Worm (Caenorhabditis elegans) whole organism, L2 larva: ENCODE measurements around the gene glc-3.

Experiments used
- C34F6.9 ChIP-seq: fragments of 150-350 bp; optimal IDR thresholded peaks from 2 replicates; lab custom pipeline; 2014; ENCODE audit warnings: missing biosample characterization, missing genetic modification characterization
- R02D3.7 ChIP-seq: fragments of 150-350 bp; optimal IDR thresholded peaks from 2 replicates; lab custom pipeline; 2014; ENCODE audit warnings: missing biosample characterization, missing genetic modification characterization
- Y55F3AM.14 ChIP-seq: fragments of 200-800 bp; sonication (Bioruptor generic); optimal IDR thresholded peaks from 2 replicates; lab custom pipeline; 2018; ENCODE audit warnings: mild to moderate bottlenecking, missing genetic modification characterization, missing compliant biosample characterization
- ZK546.5 ChIP-seq: sonication (generic microtip); optimal IDR thresholded peaks from 2 replicates; lab custom pipeline; 2017; ENCODE audit warnings: missing biosample characterization, missing genetic modification characterization
- alr-1 ChIP-seq: fragments of 150-350 bp; optimal IDR thresholded peaks from 2 replicates; lab custom pipeline; 2014; ENCODE audit warnings: missing biosample characterization, missing genetic modification characterization
- aly-2 ChIP-seq: fragments of 150-350 bp; optimal IDR thresholded peaks from 2 replicates; lab custom pipeline; 2014; ENCODE audit warnings: missing biosample characterization, missing genetic modification characterization
- ama-1 ChIP-seq: fragments of 150-350 bp; optimal IDR thresholded peaks from 2 replicates; lab custom pipeline; 2018; ENCODE audit warnings: inconsistent platforms
- blmp-1 ChIP-seq: sonication (generic microtip); optimal IDR thresholded peaks from 2 replicates; lab custom pipeline; 2017; ENCODE audit warnings: missing genetic modification characterization, mild to moderate bottlenecking, missing compliant biosample characterization, antibody characterized with exemption, moderate library complexity; ENCODE audit not compliant: insufficient read depth
- ceh-16 ChIP-seq: fragments of 150-350 bp; optimal IDR thresholded peaks from 2 replicates; lab custom pipeline; 2014; ENCODE audit warnings: missing biosample characterization, missing genetic modification characterization
- ceh-82 ChIP-seq: fragments of 150-350 bp; optimal IDR thresholded peaks from 2 replicates; lab custom pipeline; 2014; ENCODE audit warnings: missing biosample characterization, missing genetic modification characterization
- crh-2 ChIP-seq: sonication (generic microtip); optimal IDR thresholded peaks from 2 replicates; lab custom pipeline; 2017; ENCODE audit warnings: missing biosample characterization, missing genetic modification characterization
- dmd-4 ChIP-seq: sonication (generic microtip); optimal IDR thresholded peaks from 2 replicates; lab custom pipeline; 2017; ENCODE audit warnings: missing biosample characterization, missing genetic modification characterization
- egl-27 ChIP-seq: sonication (generic microtip); optimal IDR thresholded peaks from 3 replicates; lab custom pipeline; 2017; ENCODE audit warnings: missing biosample characterization, missing genetic modification reagents, missing genetic modification characterization
- elt-1 ChIP-seq: fragments of 150-350 bp; optimal IDR thresholded peaks from 2 replicates; lab custom pipeline; 2014; ENCODE audit warnings: missing biosample characterization, missing genetic modification characterization
- elt-3 ChIP-seq: sonication (generic microtip); optimal IDR thresholded peaks from 2 replicates; lab custom pipeline; 2017; ENCODE audit warnings: missing biosample characterization, missing genetic modification characterization
- fos-1 ChIP-seq: fragments of 150-350 bp; optimal IDR thresholded peaks from 2 replicates; lab custom pipeline; 2014; ENCODE audit warnings: missing biosample characterization, missing genetic modification characterization
- gmeb-1 ChIP-seq: fragments of 150-350 bp; optimal IDR thresholded peaks from 2 replicates; lab custom pipeline; 2014; ENCODE audit warnings: missing biosample characterization, missing genetic modification characterization
- lin-11 ChIP-seq: fragments of 150-350 bp; sonication (generic microtip); optimal IDR thresholded peaks from 2 replicates; lab custom pipeline; 2014; ENCODE audit warnings: missing biosample characterization, missing genetic modification characterization, inconsistent platforms, mixed read lengths
- lin-13 ChIP-seq: fragments of 150-350 bp; optimal IDR thresholded peaks from 2 replicates; lab custom pipeline; 2014; ENCODE audit warnings: missing biosample characterization, missing genetic modification reagents, missing genetic modification characterization
- lin-39 ChIP-seq: fragments of 150-350 bp; optimal IDR thresholded peaks from 2 replicates; lab custom pipeline; 2014; ENCODE audit warnings: missing biosample characterization, missing genetic modification reagents, missing genetic modification characterization
- lsy-2 ChIP-seq, 2 experiments: fragments of 150-350 bp in 1 of 2; sonication (generic microtip) in 1 of 2; optimal IDR thresholded peaks; 2 replicates each; lab custom pipeline; 2014 to 2017; ENCODE audit warnings: missing biosample characterization in 2 of 2, missing genetic modification characterization in 2 of 2
- mab-5 ChIP-seq: fragments of 150-350 bp; optimal IDR thresholded peaks from 2 replicates; lab custom pipeline; 2014; ENCODE audit warnings: missing biosample characterization, missing genetic modification characterization
- mbf-1 ChIP-seq: sonication (generic microtip); optimal IDR thresholded peaks from 2 replicates; lab custom pipeline; 2017; ENCODE audit warnings: missing biosample characterization, missing genetic modification characterization
- mdl-1 ChIP-seq, 2 experiments: fragments of 150-350 bp in 1 of 2; sonication (generic microtip) in 1 of 2; optimal IDR thresholded peaks; 2 replicates each; lab custom pipeline; 2017; ENCODE audit warnings: missing biosample characterization in 2 of 2, missing genetic modification characterization in 2 of 2
- nhr-10 ChIP-seq: sonication (generic microtip); optimal IDR thresholded peaks from 2 replicates; lab custom pipeline; 2017; ENCODE audit warnings: missing biosample characterization, missing genetic modification characterization
- nhr-11 ChIP-seq: fragments of 150-350 bp; optimal IDR thresholded peaks from 2 replicates; lab custom pipeline; 2014; ENCODE audit warnings: missing biosample characterization, missing genetic modification characterization
- nhr-12 ChIP-seq: fragments of 150-350 bp; optimal IDR thresholded peaks from 2 replicates; lab custom pipeline; 2014; ENCODE audit warnings: missing biosample characterization, missing genetic modification characterization
- nhr-129 ChIP-seq: fragments of 150-350 bp; optimal IDR thresholded peaks from 2 replicates; lab custom pipeline; 2014; ENCODE audit warnings: missing biosample characterization, missing genetic modification characterization
- nhr-21 ChIP-seq: fragments of 150-350 bp; optimal IDR thresholded peaks from 2 replicates; lab custom pipeline; 2014; ENCODE audit warnings: missing biosample characterization, missing genetic modification characterization
- nhr-23 ChIP-seq: fragments of 150-350 bp; optimal IDR thresholded peaks from 2 replicates; lab custom pipeline; 2014; ENCODE audit warnings: missing biosample characterization, missing genetic modification reagents, missing genetic modification characterization
- nhr-237 ChIP-seq: fragments of 150-350 bp; optimal IDR thresholded peaks from 2 replicates; lab custom pipeline; 2014; ENCODE audit warnings: missing biosample characterization, missing genetic modification characterization
- nhr-25 ChIP-seq: fragments of 150-350 bp; sonication (generic microtip); optimal IDR thresholded peaks from 3 replicates; lab custom pipeline; 2014; ENCODE audit warnings: missing biosample characterization, missing genetic modification characterization
- nhr-6 ChIP-seq: fragments of 150-350 bp; optimal IDR thresholded peaks from 2 replicates; lab custom pipeline; 2014; ENCODE audit warnings: missing biosample characterization, missing genetic modification characterization
- nhr-77 ChIP-seq: fragments of 150-350 bp; optimal IDR thresholded peaks from 2 replicates; lab custom pipeline; 2014; ENCODE audit warnings: missing biosample characterization, missing genetic modification characterization
- peb-1 ChIP-seq: fragments of 150-350 bp; optimal IDR thresholded peaks from 2 replicates; lab custom pipeline; 2014; ENCODE audit warnings: missing biosample characterization, missing genetic modification characterization
- skn-1 ChIP-seq: sonication (generic microtip); optimal IDR thresholded peaks from 2 replicates; lab custom pipeline; 2017; ENCODE audit warnings: missing biosample characterization, missing genetic modification characterization
- sma-3 ChIP-seq: sonication (generic microtip); optimal IDR thresholded peaks from 2 replicates; lab custom pipeline; 2016; ENCODE audit warnings: missing genetic modification reagents, missing genetic modification characterization, missing compliant biosample characterization
- sma-9 ChIP-seq, 2 experiments: fragments of 150-350 bp in 1 of 2; sonication (generic microtip) in 1 of 2; optimal IDR thresholded peaks; 2 replicates each; lab custom pipeline; 2014 to 2016; ENCODE audit warnings: missing genetic modification characterization in 2 of 2, mild to moderate bottlenecking in 1 of 2, missing biosample characterization in 1 of 2, missing compliant biosample characterization in 1 of 2, missing genetic modification reagents in 1 of 2, moderate library complexity in 1 of 2
- unc-39 ChIP-seq: fragments of 150-350 bp; optimal IDR thresholded peaks from 2 replicates; lab custom pipeline; 2014; ENCODE audit warnings: missing biosample characterization, missing genetic modification characterization
- unc-55 ChIP-seq: fragments of 150-350 bp; sonication (generic microtip); optimal IDR thresholded peaks from 3 replicates; lab custom pipeline; 2014; ENCODE audit warnings: missing biosample characterization, missing genetic modification reagents, missing genetic modification characterization
- unc-62 ChIP-seq: fragments of 150-350 bp; optimal IDR thresholded peaks from 2 replicates; lab custom pipeline; 2014; ENCODE audit warnings: missing biosample characterization, missing genetic modification reagents, missing genetic modification characterization
- zag-1 ChIP-seq: fragments of 150-350 bp; optimal IDR thresholded peaks from 2 replicates; lab custom pipeline; 2014; ENCODE audit warnings: missing biosample characterization, missing genetic modification characterization
- ztf-1 ChIP-seq: fragments of 200-800 bp; sonication (Bioruptor generic); conservative IDR thresholded peaks from 2 replicates; pipeline ENCODE4 v1.3.6; 2022; ENCODE audit warnings: missing genetic modification characterization, missing compliant biosample characterization
- ztf-11 ChIP-seq: sonication (generic microtip); optimal IDR thresholded peaks from 2 replicates; lab custom pipeline; 2017; ENCODE audit warnings: missing biosample characterization, missing genetic modification characterization

The glc-3 gene

ce11 chrV:5432499-5432898 is 21.0 kb downstream of the glc-3 start, which contains the start of gene F08F3.8:
Gene F08F3.8 (minus strand): TSS chrV:5432599.
- no peak for TF ChIP-seq nhr-77 (tag; lab: Kevin White, UChicago)

DNA sequence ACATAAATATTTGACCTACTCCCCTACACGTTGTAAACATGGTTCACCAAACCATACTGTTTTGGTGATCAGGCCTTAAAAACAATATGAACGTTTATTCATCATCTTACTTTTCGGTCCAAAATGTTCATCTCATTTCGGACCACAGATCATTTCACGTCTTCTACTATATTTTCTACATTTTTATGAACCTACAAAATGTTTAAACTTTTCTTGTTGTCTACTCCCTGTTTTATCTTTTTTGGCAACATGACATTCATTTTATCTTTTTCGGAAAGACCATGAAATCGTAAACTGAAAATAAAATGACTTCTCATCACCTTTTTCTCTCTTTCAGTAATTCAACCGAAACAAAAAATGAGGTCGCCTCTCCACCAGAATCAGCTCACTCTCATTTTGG is 25.7 kb downstream of the glc-3 start, which contains the start of gene rhr-1:
rhr-1 (plus strand) TSS at position 301 of the 400 bp plus-strand sequence.
- TF ChIP-seq skn-1 (tag; lab: Kevin White, UChicago) (no peak), mdl-1 (tag; optimal IDR thresholded peaks at IDR 0.05; lab: Kevin White, UChicago) (no peak), lin-13 (GFP tag; lab: Kevin White, UChicago) (no peak), aly-2 (tag; lab: Kevin White, UChicago) (no peak), unc-62 (GFP tag; lab: Kevin White, UChicago) (no peak), R02D3.7 (no peak), dmd-4 (tag; lab: Kevin White, UChicago) (no peak), nhr-6 (no peak), sma-3 (GFP tag; lab: Kevin White, UChicago) (no peak)
- TF ChIP-seq, all 48 proteins: peak for 0

- TF ChIP-seq blmp-1 (tag; lab: Kevin White, UChicago) (no peak), unc-39 (tag; lab: Kevin White, UChicago) (no peak), nhr-21 (tag; lab: Kevin White, UChicago) (no peak), nhr-77 (tag; lab: Kevin White, UChicago) (no peak), sma-9 (GFP tag; optimal IDR thresholded peaks at IDR 0.05; lab: Kevin White, UChicago) (peak; percentile 67), sma-9 (tag; optimal IDR thresholded peaks at IDR 0.05; lab: Kevin White, UChicago) (no peak), nhr-23 (tag; lab: Kevin White, UChicago) (peak; percentile 65), crh-2 (tag; lab: Kevin White, UChicago) (no peak), R02D3.7 (no peak), nhr-25 (tag; lab: Kevin White, UChicago) (peak; percentile 28), ceh-82 (no peak), lin-11 (no peak), elt-1 (peak; percentile 86), mdl-1 (tag; optimal IDR thresholded peaks at IDR 0.05; lab: Kevin White, UChicago) (no peak), peb-1 (tag; lab: Kevin White, UChicago) (no peak), Y55F3AM.14 (GFP tag; lab: Kevin White, UChicago) (no peak), ZK546.5 (tag; lab: Kevin White, UChicago) (no peak), nhr-12 (tag; lab: Kevin White, UChicago) (no peak), ztf-1 (GFP tag; lab: Robert Waterston, UW) (no peak), zag-1 (tag; lab: Kevin White, UChicago) (no peak), ama-1 (lab: Kevin White, UChicago) (no peak), fos-1 (tag; lab: Kevin White, UChicago) (no peak), unc-55 (no peak), nhr-237 (no peak), mab-5 (tag; lab: Kevin White, UChicago) (no peak), lsy-2 (tag; optimal IDR thresholded peaks at IDR 0.05; lab: Kevin White, UChicago) (no peak), ceh-16 (tag; lab: Kevin White, UChicago) (peak; percentile 72), skn-1 (tag; lab: Kevin White, UChicago) (no peak), unc-62 (GFP tag; lab: Kevin White, UChicago) (no peak), egl-27 (tag; lab: Kevin White, UChicago) (no peak), elt-3 (no peak)
- TF ChIP-seq, all 48 proteins: peak for 5
These were observed 27.2 kb downstream of the glc-3 start for ce11 chrV:5426337-5426736.

DNA sequence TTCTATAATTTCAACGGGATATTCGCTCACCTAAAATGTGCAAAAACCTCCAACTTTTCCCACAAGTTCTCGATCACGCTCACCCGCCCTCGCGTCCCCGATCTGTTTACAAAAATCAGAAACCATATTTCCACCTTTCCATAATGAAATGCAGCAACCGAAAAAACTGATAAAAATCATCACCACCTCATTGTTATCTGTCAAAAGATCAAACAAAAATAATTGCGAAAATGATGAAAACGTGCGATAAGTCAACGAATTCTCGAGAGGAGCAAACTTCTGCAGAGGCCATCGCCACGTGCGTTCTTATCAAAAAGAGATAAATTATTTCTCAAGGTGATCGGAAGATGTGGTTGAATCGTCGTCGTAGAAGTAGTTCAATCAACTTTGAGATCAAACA is 28.5 kb downstream of the glc-3 start:
- peak; percentile 43 for TF ChIP-seq egl-27 (tag; lab: Kevin White, UChicago)
- TF ChIP-seq ztf-1 (GFP tag; lab: Robert Waterston, UW), result no peak
- TF ChIP-seq lin-39 (tag; lab: Kevin White, UChicago), result no peak
- TF ChIP-seq nhr-21 (tag; lab: Kevin White, UChicago), result peak; percentile 73
- peak; percentile 97 for TF ChIP-seq elt-1
- TF ChIP-seq lin-13 (GFP tag; lab: Kevin White, UChicago), result no peak
- peak; percentile 79 for TF ChIP-seq sma-3 (GFP tag; lab: Kevin White, UChicago)
- TF ChIP-seq nhr-11, result no peak
- peak; percentile 97 for TF ChIP-seq sma-9 (GFP tag; optimal IDR thresholded peaks at IDR 0.05; lab: Kevin White, UChicago)
- no peak for TF ChIP-seq sma-9 (tag; optimal IDR thresholded peaks at IDR 0.05; lab: Kevin White, UChicago)
- no peak for TF ChIP-seq mbf-1 (tag; lab: Kevin White, UChicago)
- peak; percentile 84 for TF ChIP-seq crh-2 (tag; lab: Kevin White, UChicago)
- no peak for TF ChIP-seq alr-1
- peak; percentile 84 for TF ChIP-seq nhr-25 (tag; lab: Kevin White, UChicago)
- no peak for TF ChIP-seq unc-39 (tag; lab: Kevin White, UChicago)
- TF ChIP-seq blmp-1 (tag; lab: Kevin White, UChicago), result peak; percentile 68
- TF ChIP-seq ama-1 (lab: Kevin White, UChicago), result no peak
- no peak for TF ChIP-seq ztf-11 (tag; lab: Kevin White, UChicago)
- no peak for TF ChIP-seq skn-1 (tag; lab: Kevin White, UChicago)
- no peak for TF ChIP-seq nhr-10 (tag; lab: Kevin White, UChicago)
- no peak for TF ChIP-seq nhr-77 (tag; lab: Kevin White, UChicago)
- peak; percentile 85 to 93 for TF ChIP-seq mdl-1 (tag; optimal IDR thresholded peaks at IDR 0.05; lab: Kevin White, UChicago)
- no peak for TF ChIP-seq Y55F3AM.14 (GFP tag; lab: Kevin White, UChicago)
- TF ChIP-seq fos-1 (tag; lab: Kevin White, UChicago), result peak; percentile 97
- TF ChIP-seq gmeb-1 (tag; lab: Kevin White, UChicago), result peak; percentile 46
- no peak for TF ChIP-seq nhr-12 (tag; lab: Kevin White, UChicago)
- TF ChIP-seq zag-1 (tag; lab: Kevin White, UChicago), result no peak
- TF ChIP-seq aly-2 (tag; lab: Kevin White, UChicago), result no peak
- no peak for TF ChIP-seq unc-62 (GFP tag; lab: Kevin White, UChicago)
- TF ChIP-seq C34F6.9 (tag; lab: Kevin White, UChicago), result peak; percentile 0
- TF ChIP-seq nhr-129 (tag; lab: Kevin White, UChicago), result peak; percentile 34
- TF ChIP-seq nhr-6, result peak; percentile 74
